Worm (Caenorhabditis elegans): Measurements from ENCODE around the gene str-57.

DNA sequence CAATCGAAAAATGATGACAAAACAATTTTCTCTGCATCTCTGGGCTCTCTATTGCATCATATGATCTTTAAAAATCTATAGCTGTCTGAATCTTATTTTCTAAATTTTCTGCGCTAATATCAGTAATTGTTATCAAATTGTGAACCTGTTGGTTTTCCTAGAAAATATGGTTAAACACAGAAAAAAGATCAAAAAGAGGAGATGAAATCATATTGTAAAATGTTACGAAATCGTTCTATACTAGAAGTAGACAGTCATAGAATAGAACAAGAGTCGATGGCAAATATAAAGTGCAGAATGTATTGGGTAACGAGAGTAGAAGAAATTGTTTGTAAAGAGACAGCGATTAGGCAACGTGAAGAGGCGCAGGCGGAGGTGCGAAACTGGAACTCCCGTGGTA lies 10.2 kb downstream of the str-57 start:
- TF ChIP-seq F13C5.2 (tag; optimal IDR thresholded peaks at IDR 0.05) (no peak), tbx-11 (GFP tag; IDR thresholded peaks at IDR 0.05) (no peak), ama-1 (optimal IDR thresholded peaks at IDR 0.05) (no peak), aly-1 (tag; optimal IDR thresholded peaks at IDR 0.05) (no peak), ceh-13 (GFP tag; optimal IDR thresholded peaks at IDR 0.05) (no peak), sea-1 (GFP tag; conservative IDR thresholded peaks at IDR 0.05) (no peak), ets-7 (tag; optimal IDR thresholded peaks at IDR 0.05) (no peak), pes-1 (GFP tag; IDR thresholded peaks at IDR 0.05) (no peak), hnd-1 (tag; optimal IDR thresholded peaks at IDR 0.05) (no peak), tbx-37 (GFP tag; conservative IDR thresholded peaks at IDR 0.05) (no peak), tra-4 (tag; optimal IDR thresholded peaks at IDR 0.05) (no peak), ceh-36 (tag; optimal IDR thresholded peaks at IDR 0.05) (no peak), B0310.2 (tag; optimal IDR thresholded peaks at IDR 0.05) (no peak)
